Fruit fly (Drosophila melanogaster): Measurements from ENCODE around the gene Ndc80.

Gene Ndc80

DNA sequence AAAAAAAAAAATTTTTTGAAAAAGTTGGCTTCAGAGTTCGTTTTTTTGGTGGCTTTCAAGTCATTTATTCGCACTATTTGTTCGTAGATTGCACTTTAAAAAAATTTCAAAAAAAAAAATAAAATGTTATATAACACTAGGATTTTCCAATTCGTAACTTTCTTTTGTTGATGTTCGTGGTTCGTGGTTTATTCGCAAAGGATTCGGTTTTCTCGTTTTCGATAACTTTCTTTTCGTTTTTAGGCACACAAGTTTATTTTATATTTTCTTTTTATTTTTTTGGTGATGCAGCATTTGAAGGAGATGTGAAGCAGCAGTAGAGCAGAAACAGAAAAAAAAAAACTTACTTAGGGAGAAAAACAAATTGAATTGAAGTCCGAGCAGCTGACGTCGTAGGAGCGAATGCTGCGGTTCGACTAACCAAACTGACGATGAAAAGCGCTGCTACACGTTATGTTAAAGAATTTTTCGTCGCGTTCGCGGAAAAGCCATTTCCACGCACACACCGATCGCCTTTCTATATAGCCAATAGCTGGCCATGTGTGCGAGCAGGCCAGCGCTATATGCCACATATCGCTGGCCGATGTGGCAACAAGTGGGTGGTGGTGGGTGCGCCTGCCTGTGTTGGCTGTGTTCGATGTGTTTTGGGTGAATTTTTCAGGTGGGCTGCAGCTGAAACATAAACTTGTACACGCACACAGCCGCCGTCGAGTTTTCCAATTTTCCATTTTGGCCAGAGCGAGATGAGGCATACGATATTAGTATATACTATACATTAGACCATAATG is 9.6 kb downstream of the Ndc80 start, which contains the start of gene up (continued):
- TF ChIP-seq Opbp (GFP tag; IDR thresholded peaks at IDR 0.05; ENCODE audit: partially characterized antibody) (0 out of 3 replicates have a peak, but pooled peaks have one; percentile 23), CG32532 (GFP tag; IDR thresholded peaks at IDR 0.05) (0 out of 2 replicates have a peak, but pooled peaks have one; percentile 7), CG7963 (GFP tag; IDR thresholded peaks at IDR 0.05; ENCODE audit: partially characterized antibody) (no peak), unpg (GFP tag; optimal IDR thresholded peaks at IDR 0.05) (no peak), otp (GFP tag; IDR thresholded peaks at IDR 0.05) (no peak), Taf1 (GFP tag; IDR thresholded peaks at IDR 0.05) (no peak), Pdp1 (GFP tag; optimal IDR thresholded peaks at IDR 0.05) (peak in 1 of 2 experiments; percentile 74), sd (tag; optimal IDR thresholded peaks at IDR 0.05) (peak; percentile 71), chn (GFP tag; optimal IDR thresholded peaks at IDR 0.05) (no peak), abd-A (tag; optimal IDR thresholded peaks at IDR 0.05) (peak; percentile 1), CG4854 (GFP tag; optimal IDR thresholded peaks at IDR 0.05) (no peak), sens (GFP tag) (peak; percentile 51), tx (GFP tag; optimal IDR thresholded peaks at IDR 0.05) (no peak), CG10321 (GFP tag; IDR thresholded peaks at IDR 0.05) (peak; percentile 61), ro (GFP tag; IDR thresholded peaks at IDR 0.05) (no peak), TFAM (GFP tag; optimal IDR thresholded peaks at IDR 0.05) (no peak), pan (optimal IDR thresholded peaks at IDR 0.05) (no peak), pan (GFP tag; optimal IDR thresholded peaks at IDR 0.05 in 1 of 2, IDR thresholded peaks at IDR 0.05 in 1 of 2) (no peak), CG31224 (GFP tag; IDR thresholded peaks at IDR 0.05) (no peak)

DNA sequence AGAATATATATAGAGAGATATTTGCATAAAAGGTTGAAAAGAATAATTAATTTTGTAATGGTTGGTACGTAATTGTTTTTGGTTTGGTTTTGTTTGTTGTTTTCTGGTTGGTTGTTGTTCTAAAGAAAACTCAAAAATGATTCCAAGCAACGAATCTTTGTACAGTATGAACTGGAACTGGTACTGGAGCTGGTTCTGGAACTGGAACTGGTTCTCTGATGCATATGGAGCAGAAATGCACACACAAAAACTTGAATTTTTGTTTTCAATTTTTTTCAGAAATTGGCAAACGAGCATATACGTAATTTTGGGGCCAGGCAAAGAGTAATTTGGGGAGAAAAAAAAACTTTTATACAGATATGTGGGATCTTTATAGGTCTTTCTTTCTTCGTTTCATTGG is 14.1 kb downstream of the Ndc80 start:
- TF ChIP-seq GATAe (GFP tag; conservative IDR thresholded peaks at IDR 0.05) (no peak), Ada2b (GFP tag; IDR thresholded peaks at IDR 0.05) (no peak), sens (GFP tag) (peak; percentile 12), Elba2 (GFP tag; optimal IDR thresholded peaks at IDR 0.05) (no peak), CG4707 (GFP tag; optimal IDR thresholded peaks at IDR 0.05) (no peak), pho (GFP tag; optimal IDR thresholded peaks at IDR 0.05) (no peak), CG33557 (GFP tag; optimal IDR thresholded peaks at IDR 0.05) (no peak), CG32532 (GFP tag; IDR thresholded peaks at IDR 0.05) (no peak), CG6765 (GFP tag; optimal IDR thresholded peaks at IDR 0.05) (no peak), CG15514 (GFP tag; optimal IDR thresholded peaks at IDR 0.05) (peak; percentile 97), grau (tag; optimal IDR thresholded peaks at IDR 0.05) (no peak)

DNA sequence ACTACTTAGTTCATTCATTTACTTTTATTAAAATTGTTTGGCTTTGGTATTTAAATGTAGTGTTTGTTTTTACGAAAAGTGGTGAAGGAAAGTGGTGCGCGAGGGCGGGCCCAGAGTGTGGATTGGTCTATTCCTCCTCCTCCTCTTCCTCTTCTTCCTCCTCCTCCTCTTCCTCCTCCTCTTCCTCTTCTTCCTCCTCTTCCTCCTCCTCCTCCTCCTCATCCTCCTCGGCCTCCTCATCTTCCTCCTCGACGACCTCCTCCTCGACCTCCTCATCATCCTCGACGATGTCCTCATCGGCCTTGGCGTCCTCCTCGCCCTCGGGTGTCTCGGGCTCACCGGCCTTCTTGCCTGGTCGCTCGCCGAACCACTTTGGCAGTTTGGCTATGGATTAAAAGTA is 18.2 kb downstream of the Ndc80 start:
- TF ChIP-seq crol (GFP tag; IDR thresholded peaks at IDR 0.05) (0 out of 2 replicates have a peak, but pooled peaks have one; percentile 25), CG12769 (tag; optimal IDR thresholded peaks at IDR 0.05) (peak; percentile 65), Hr39 (optimal IDR thresholded peaks at IDR 0.05) (peak; percentile 90), sr (GFP tag; IDR thresholded peaks at IDR 0.05) (no peak)

DNA sequence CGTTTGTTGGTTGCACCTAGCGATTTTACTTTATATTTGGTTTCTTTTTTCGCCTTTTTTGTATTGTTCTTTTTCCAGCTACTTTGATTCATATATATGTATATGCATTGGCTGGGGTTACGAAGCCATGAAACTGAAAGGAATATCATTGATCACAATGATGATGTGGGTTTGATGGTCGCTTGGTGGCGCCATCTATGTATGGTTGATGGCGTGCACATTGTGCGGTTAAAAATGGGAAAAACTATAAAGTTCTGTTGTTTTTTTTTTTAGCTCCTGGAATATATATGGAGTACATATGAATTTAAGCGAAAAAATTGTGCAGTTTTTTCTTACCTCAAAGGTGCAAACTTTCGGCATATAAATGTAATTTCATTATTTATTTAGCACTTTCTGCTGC is 25.0 kb downstream of the Ndc80 start:
- TF ChIP-seq CTCF (GFP tag; optimal IDR thresholded peaks at IDR 0.05) (peak; percentile 87), ase (GFP tag; IDR thresholded peaks at IDR 0.05) (no peak), Hsf (GFP tag; optimal IDR thresholded peaks at IDR 0.05) (no peak), CG10979 (tag; optimal IDR thresholded peaks at IDR 0.05) (peak; percentile 82), CG7372 (GFP tag; IDR thresholded peaks at IDR 0.05) (no peak), CG6175 (GFP tag; IDR thresholded peaks at IDR 0.05) (no peak), Dip2 (GFP tag; IDR thresholded peaks at IDR 0.05) (peak; percentile 76), CG1024 (GFP tag; IDR thresholded peaks at IDR 0.05) (no peak), CG2202 (tag; optimal IDR thresholded peaks at IDR 0.05) (no peak)
